Worm (Caenorhabditis elegans): ENCODE data around the gene C05E11.6.

Gene C05E11.6

DNA sequence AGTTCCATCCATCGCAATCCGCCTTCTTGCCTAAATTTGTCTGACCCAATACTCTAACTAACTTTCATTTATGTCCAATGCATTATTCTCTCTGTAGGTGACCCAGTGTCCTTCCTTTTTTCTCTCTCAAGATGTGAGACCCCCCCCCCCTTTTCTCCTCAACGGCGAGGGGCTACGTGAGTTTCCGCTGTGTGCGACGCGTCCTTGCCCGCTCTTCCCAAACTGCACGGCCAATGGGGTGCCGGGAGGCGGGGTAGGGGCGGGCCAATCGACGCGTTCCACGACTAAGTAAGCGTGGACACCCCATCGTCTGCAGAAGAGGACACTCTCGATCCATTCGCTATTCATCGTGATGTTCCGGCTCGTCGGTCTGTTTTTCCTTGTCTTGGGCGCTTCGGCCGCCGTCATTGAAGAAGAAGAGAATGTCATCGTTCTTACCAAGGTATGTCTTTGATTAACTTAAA is 38.0 kb upstream of the C05E11.6 start, which contains the start of gene pdi-2 (continued):
- TF ChIP-seq T23F11.4 (GFP tag; optimal IDR thresholded peaks at IDR 0.05): no peak
- TF ChIP-seq lim-6 (tag; optimal IDR thresholded peaks at IDR 0.05): no peak
- no peak for TF ChIP-seq K09A11.1 (tag; optimal IDR thresholded peaks at IDR 0.05; ENCODE audit: insufficient read depth)
- peak; percentile 5 for TF ChIP-seq unc-55 (GFP tag; optimal IDR thresholded peaks at IDR 0.05)
- peak; percentile 84 for TF ChIP-seq tbx-2 (tag; optimal IDR thresholded peaks at IDR 0.05)
- no peak for TF ChIP-seq ceh-48 (tag; optimal IDR thresholded peaks at IDR 0.05)
- TF ChIP-seq odd-2 (tag; optimal IDR thresholded peaks at IDR 0.05): no peak
- TF ChIP-seq unc-42 (tag; optimal IDR thresholded peaks at IDR 0.05): peak; percentile 74
- TF ChIP-seq ceh-34 (tag; optimal IDR thresholded peaks at IDR 0.05): peak; percentile 25
- no peak for TF ChIP-seq C38D4.7 (GFP tag; optimal IDR thresholded peaks at IDR 0.05)
- no peak for TF ChIP-seq ets-4 (tag; optimal IDR thresholded peaks at IDR 0.05)
- no peak for TF ChIP-seq nhr-11 (tag; optimal IDR thresholded peaks at IDR 0.05)
- TF ChIP-seq unc-86 (tag; optimal IDR thresholded peaks at IDR 0.05): no peak
- no peak for TF ChIP-seq ceh-24 (tag; optimal IDR thresholded peaks at IDR 0.05)
- TF ChIP-seq ceh-30 (tag; optimal IDR thresholded peaks at IDR 0.05): no peak
- no peak for TF ChIP-seq hlh-6 (tag; optimal IDR thresholded peaks at IDR 0.05)
- TF ChIP-seq sox-2 (GFP tag; IDR thresholded peaks at IDR 0.05): no peak; the same call in 1 of the 2 replicates
- TF ChIP-seq mec-3 (tag; optimal IDR thresholded peaks at IDR 0.05; ENCODE audit: borderline replicate concordance): no peak
- TF ChIP-seq hlh-15 (tag; optimal IDR thresholded peaks at IDR 0.05): no peak
- peak; percentile 20 for TF ChIP-seq sdc-2 (tag; optimal IDR thresholded peaks at IDR 0.05)
- TF ChIP-seq pha-2 (tag; optimal IDR thresholded peaks at IDR 0.05): peak; percentile 18
- TF ChIP-seq ztf-16 (tag; optimal IDR thresholded peaks at IDR 0.05): no peak
- no peak for TF ChIP-seq ceh-9 (tag; optimal IDR thresholded peaks at IDR 0.05)
- peak; percentile 69 for TF ChIP-seq ceh-31 (tag; optimal IDR thresholded peaks at IDR 0.05)
- TF ChIP-seq nfya-1 (tag; optimal IDR thresholded peaks at IDR 0.05): peak; percentile 100
- TF ChIP-seq gmeb-2 (tag; optimal IDR thresholded peaks at IDR 0.05): no peak
- TF ChIP-seq pat-9 (tag; optimal IDR thresholded peaks at IDR 0.05): peak; percentile 18
- TF ChIP-seq ama-1 (optimal IDR thresholded peaks at IDR 0.05): no peak
- no peak for TF ChIP-seq fkh-10 (GFP tag; optimal IDR thresholded peaks at IDR 0.05)
- TF ChIP-seq nhr-232 (tag; optimal IDR thresholded peaks at IDR 0.05): no peak
- TF ChIP-seq sox-4 (tag; optimal IDR thresholded peaks at IDR 0.05): peak; percentile 49
- TF ChIP-seq hlh-8 (tag; optimal IDR thresholded peaks at IDR 0.05): no peak
- TF ChIP-seq pqm-1 (tag; optimal IDR thresholded peaks at IDR 0.05): no peak
- no peak for TF ChIP-seq tbx-7 (tag; optimal IDR thresholded peaks at IDR 0.05)

DNA sequence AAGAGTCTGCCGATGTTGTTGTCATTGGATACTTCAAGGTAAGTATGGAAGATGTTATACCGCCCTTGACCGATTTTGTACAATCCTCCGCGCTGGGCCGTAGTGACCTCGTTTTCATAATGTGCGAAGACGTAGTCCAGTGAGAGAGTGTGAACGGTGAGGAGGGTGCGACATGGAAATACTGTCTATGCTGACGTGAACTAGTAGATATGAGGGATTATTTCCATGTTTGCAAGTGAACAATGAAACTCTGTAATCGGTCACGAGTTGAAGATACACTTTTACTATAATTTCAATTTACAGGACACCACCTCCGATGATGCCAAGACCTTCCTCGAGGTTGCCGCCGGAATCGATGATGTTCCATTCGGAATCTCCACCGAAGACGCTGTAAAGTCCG is 37.1 kb upstream of the C05E11.6 start:
- TF ChIP-seq ceh-48 (tag; optimal IDR thresholded peaks at IDR 0.05): no peak
- no peak for TF ChIP-seq ceh-45 (GFP tag; IDR thresholded peaks at IDR 0.05)
- TF ChIP-seq T23F11.4 (GFP tag; optimal IDR thresholded peaks at IDR 0.05): no peak
- no peak for TF ChIP-seq ceh-9 (tag; optimal IDR thresholded peaks at IDR 0.05)
- TF ChIP-seq zip-5 (tag; optimal IDR thresholded peaks at IDR 0.05): no peak
- TF ChIP-seq pros-1 (tag; optimal IDR thresholded peaks at IDR 0.05): no peak
- TF ChIP-seq pag-3 (tag; optimal IDR thresholded peaks at IDR 0.05; ENCODE audit: borderline replicate concordance): no peak
- TF ChIP-seq lim-6 (tag; optimal IDR thresholded peaks at IDR 0.05): no peak
- no peak for TF ChIP-seq ceh-14 (tag; optimal IDR thresholded peaks at IDR 0.05)
- TF ChIP-seq fkh-10 (GFP tag; optimal IDR thresholded peaks at IDR 0.05): no peak
- no peak for TF ChIP-seq ztf-16 (tag; optimal IDR thresholded peaks at IDR 0.05)
- no peak for TF ChIP-seq odd-2 (tag; optimal IDR thresholded peaks at IDR 0.05)
- no peak for TF ChIP-seq che-1 (tag; optimal IDR thresholded peaks at IDR 0.05)

DNA sequence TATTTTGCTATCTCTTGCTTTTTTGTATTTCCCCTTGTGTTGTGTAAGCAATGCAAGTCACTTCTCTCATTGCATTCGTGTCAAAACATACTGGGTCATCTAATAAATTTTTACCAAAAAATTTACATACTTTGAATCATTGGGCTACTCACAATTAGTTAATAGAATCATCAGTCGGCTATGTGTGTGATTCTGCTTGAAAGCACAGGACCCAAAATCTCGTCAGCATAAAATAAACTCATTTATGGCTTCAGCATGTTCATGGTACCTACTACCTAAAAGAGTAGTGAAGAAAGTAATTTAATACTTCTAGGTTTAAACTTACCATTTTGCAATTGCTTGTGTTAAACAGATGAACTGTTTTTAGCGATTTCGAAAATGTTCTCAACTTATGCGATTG is 35.6 kb upstream of the C05E11.6 start:
- peak; percentile 43 for TF ChIP-seq ama-1 (optimal IDR thresholded peaks at IDR 0.05)
- no peak for TF ChIP-seq mec-3 (tag; optimal IDR thresholded peaks at IDR 0.05; ENCODE audit: borderline replicate concordance)

Measured in whole organism, late embryonic.